Comparison of ENCODE assay signal across 1 fruit fly cellular context in the genomic region with DNA sequence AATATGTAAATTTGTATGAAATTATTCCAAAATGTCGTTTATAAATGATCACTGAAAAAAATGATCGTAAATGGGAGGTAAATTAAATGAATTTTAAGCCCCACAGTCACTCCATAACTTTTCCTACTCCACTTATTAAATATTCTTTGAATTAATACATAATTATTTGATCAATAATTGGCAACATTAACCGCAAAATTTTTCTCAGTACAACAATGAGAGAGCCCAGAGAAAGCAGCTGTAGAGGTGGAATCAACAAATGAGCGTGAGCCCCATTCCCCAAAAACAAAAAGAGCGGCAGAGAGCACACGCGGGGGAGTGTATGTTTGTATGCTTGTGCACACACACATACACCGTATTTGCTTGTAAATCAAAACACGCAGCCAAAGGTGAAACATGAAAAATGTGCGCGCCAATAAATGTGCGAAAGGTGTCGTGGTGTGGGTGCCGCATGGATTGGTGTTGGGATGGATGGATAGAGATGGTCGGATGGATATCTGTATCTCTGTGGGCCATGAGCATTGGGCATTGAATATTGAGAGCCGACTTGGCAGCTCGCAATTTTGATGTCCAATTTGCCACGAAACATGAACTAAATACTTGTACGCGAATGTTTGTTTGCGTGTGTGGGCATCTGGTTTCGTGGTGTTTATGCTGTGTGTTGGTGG.
A peak's percentile ranks its signal among the peaks of the same experiment; 100 is the strongest.
TF ChIP-seq lines count a peak whose summit lies in the region.

No protein-coding gene starts in this region.

TF ChIP-seq in whole organism, embryonic, 481 proteins besides CTCF, POLR2A, EP300 and RAD21 (continued from another document and continues in another):
- TF ChIP-seq CG12104 (GFP tag; optimal IDR thresholded peaks at IDR 0.05; lab: Kevin White, UChicago): peak; percentile 98
- peak; percentile 87 for TF ChIP-seq shn (GFP tag; optimal IDR thresholded peaks at IDR 0.05; lab: Kevin White, UChicago)
- TF ChIP-seq CG17912 (GFP tag; optimal IDR thresholded peaks at IDR 0.05; lab: Kevin White, UChicago): peak; percentile 93
- no peak for TF ChIP-seq CG9215 (GFP tag; IDR thresholded peaks at IDR 0.05; lab: Robert Waterston, UW)
- TF ChIP-seq chn (GFP tag; optimal IDR thresholded peaks at IDR 0.05; lab: Kevin White, UChicago): peak; percentile 96
- peak; percentile 98 for TF ChIP-seq CG12769 (tag; optimal IDR thresholded peaks at IDR 0.05; lab: Kevin White, UChicago)
- TF ChIP-seq Antp (GFP tag; optimal IDR thresholded peaks at IDR 0.05; lab: Kevin White, UChicago): peak; percentile 76
- TF ChIP-seq gce (GFP tag; IDR thresholded peaks at IDR 0.05; lab: Robert Waterston, UW): no peak
- TF ChIP-seq pan (optimal IDR thresholded peaks at IDR 0.05; lab: Kevin White, UChicago): no peak
- no peak for TF ChIP-seq pan (GFP tag; optimal IDR thresholded peaks at IDR 0.05 in 1 of 2, IDR thresholded peaks at IDR 0.05 in 1 of 2)
- TF ChIP-seq en (GFP tag; optimal IDR thresholded peaks at IDR 0.05; lab: Kevin White, UChicago): peak; percentile 87
- peak; percentile 2 for TF ChIP-seq Neu2 (GFP tag; optimal IDR thresholded peaks at IDR 0.05; lab: Kevin White, UChicago; ENCODE audit: borderline replicate concordance)
- peak; percentile 97 for TF ChIP-seq cato (GFP tag; optimal IDR thresholded peaks at IDR 0.05; lab: Kevin White, UChicago; ENCODE audit: borderline replicate concordance)
- peak; percentile 83 for TF ChIP-seq repo (GFP tag; optimal IDR thresholded peaks at IDR 0.05; lab: Kevin White, UChicago)
- peak; percentile 87 for TF ChIP-seq da (GFP tag; optimal IDR thresholded peaks at IDR 0.05; lab: Kevin White, UChicago)
- peak; percentile 46 for TF ChIP-seq stwl (tag; optimal IDR thresholded peaks at IDR 0.05; lab: Kevin White, UChicago)
- TF ChIP-seq Asciz (GFP tag; optimal IDR thresholded peaks at IDR 0.05; lab: Kevin White, UChicago): peak; percentile 99
- TF ChIP-seq E2f2 (GFP tag; IDR thresholded peaks at IDR 0.05; lab: Robert Waterston, UW): no peak
- peak; percentile 99 for TF ChIP-seq fd3F (GFP tag; optimal IDR thresholded peaks at IDR 0.05; lab: Kevin White, UChicago)
- TF ChIP-seq sima (GFP tag; optimal IDR thresholded peaks at IDR 0.05; lab: Kevin White, UChicago): peak; percentile 79
- TF ChIP-seq fd64A (GFP tag; optimal IDR thresholded peaks at IDR 0.05; lab: Kevin White, UChicago): peak; percentile 90
- no peak for TF ChIP-seq fru (optimal IDR thresholded peaks at IDR 0.05; lab: Kevin White, UChicago)
- no peak for TF ChIP-seq CG6175 (GFP tag; IDR thresholded peaks at IDR 0.05; lab: Robert Waterston, UW)
- peak; percentile 83 for TF ChIP-seq CG7745 (tag; optimal IDR thresholded peaks at IDR 0.05; lab: Kevin White, UChicago)
- TF ChIP-seq wek (GFP tag; optimal IDR thresholded peaks at IDR 0.05; lab: Kevin White, UChicago): peak; percentile 86
- peak; percentile 97 for TF ChIP-seq Bteb2 (GFP tag; optimal IDR thresholded peaks at IDR 0.05; lab: Kevin White, UChicago)
- TF ChIP-seq sd (tag; optimal IDR thresholded peaks at IDR 0.05; lab: Kevin White, UChicago): peak; percentile 97
- TF ChIP-seq jing (GFP tag; optimal IDR thresholded peaks at IDR 0.05; lab: Kevin White, UChicago): peak; percentile 98
- peak; percentile 90 for TF ChIP-seq CG18011 (GFP tag; optimal IDR thresholded peaks at IDR 0.05; lab: Kevin White, UChicago)
- peak; percentile 88 for TF ChIP-seq dm (GFP tag; optimal IDR thresholded peaks at IDR 0.05; lab: Kevin White, UChicago)
- peak; percentile 95 to 99 for TF ChIP-seq Hr51 (GFP tag; optimal IDR thresholded peaks at IDR 0.05; lab: Kevin White, UChicago)
- peak; percentile 99 for TF ChIP-seq sens (GFP tag; lab: Kevin White, UChicago)
- peak; percentile 98 for TF ChIP-seq Ssrp (tag; optimal IDR thresholded peaks at IDR 0.05; lab: Kevin White, UChicago)
- TF ChIP-seq Side (GFP tag; optimal IDR thresholded peaks at IDR 0.05; lab: Kevin White, UChicago): peak; percentile 93
- peak; percentile 99 for TF ChIP-seq gem (tag; optimal IDR thresholded peaks at IDR 0.05; lab: Kevin White, UChicago)
- peak; percentile 94 to 97 for TF ChIP-seq chif (GFP tag; optimal IDR thresholded peaks at IDR 0.05; lab: Kevin White, UChicago)
- TF ChIP-seq Doc2 (GFP tag; IDR thresholded peaks at IDR 0.05; lab: Robert Waterston, UW): no peak
- peak; percentile 97 for TF ChIP-seq org-1 (GFP tag; optimal IDR thresholded peaks at IDR 0.05; lab: Kevin White, UChicago)
- peak; percentile 90 for TF ChIP-seq Nf-YB (GFP tag; optimal IDR thresholded peaks at IDR 0.05; lab: Kevin White, UChicago)
- TF ChIP-seq HLHmδ (GFP tag; optimal IDR thresholded peaks at IDR 0.05; lab: Kevin White, UChicago): no peak
- no peak for TF ChIP-seq unc-4 (GFP tag; IDR thresholded peaks at IDR 0.05; lab: Robert Waterston, UW; ENCODE audit: partially characterized antibody)
- TF ChIP-seq slp2 (GFP tag; optimal IDR thresholded peaks at IDR 0.05; lab: Kevin White, UChicago): peak; percentile 92
- TF ChIP-seq CG3163 (GFP tag; optimal IDR thresholded peaks at IDR 0.05; lab: Kevin White, UChicago): peak; percentile 58
- peak; percentile 97 for TF ChIP-seq CG6272 (GFP tag; IDR thresholded peaks at IDR 0.05; lab: Robert Waterston, UW)
- peak; percentile 96 for TF ChIP-seq Hand (GFP tag; optimal IDR thresholded peaks at IDR 0.05; lab: Kevin White, UChicago)
- TF ChIP-seq Mad (GFP tag; optimal IDR thresholded peaks at IDR 0.05; lab: Kevin White, UChicago): peak; percentile 97
- TF ChIP-seq seq (GFP tag; IDR thresholded peaks at IDR 0.05; lab: Robert Waterston, UW): no peak
- peak; percentile 99 for TF ChIP-seq Hmr (GFP tag; optimal IDR thresholded peaks at IDR 0.05; lab: Kevin White, UChicago)
- no peak for TF ChIP-seq sr (GFP tag; IDR thresholded peaks at IDR 0.05; lab: Robert Waterston, UW)
- peak; percentile 88 for TF ChIP-seq CG2116 (GFP tag; optimal IDR thresholded peaks at IDR 0.05; lab: Kevin White, UChicago)
- TF ChIP-seq CG6689 (GFP tag; IDR thresholded peaks at IDR 0.05; lab: Robert Waterston, UW): no peak
- TF ChIP-seq phol (tag; optimal IDR thresholded peaks at IDR 0.05; lab: Kevin White, UChicago): peak; percentile 98
- TF ChIP-seq hbn (GFP tag; IDR thresholded peaks at IDR 0.05; lab: Robert Waterston, UW; ENCODE audit: partially characterized antibody): no peak
- TF ChIP-seq bigmax (GFP tag; optimal IDR thresholded peaks at IDR 0.05; lab: Kevin White, UChicago): peak; percentile 69
- peak; percentile 89 for TF ChIP-seq ERR (GFP tag; optimal IDR thresholded peaks at IDR 0.05; lab: Kevin White, UChicago)
- TF ChIP-seq mirr (GFP tag; optimal IDR thresholded peaks at IDR 0.05; lab: Kevin White, UChicago): peak; percentile 87
- TF ChIP-seq BEAF-32 (GFP tag; optimal IDR thresholded peaks at IDR 0.05; lab: Kevin White, UChicago): peak; percentile 20
- peak; percentile 98 for TF ChIP-seq Fer1 (GFP tag; optimal IDR thresholded peaks at IDR 0.05; lab: Kevin White, UChicago)
- TF ChIP-seq CG13123 (GFP tag; optimal IDR thresholded peaks at IDR 0.05; lab: Kevin White, UChicago): peak; percentile 97
- no peak for TF ChIP-seq CG32767 (GFP tag; IDR thresholded peaks at IDR 0.05; lab: Robert Waterston, UW)
- TF ChIP-seq CG6254 (GFP tag; optimal IDR thresholded peaks at IDR 0.05; lab: Kevin White, UChicago): peak; percentile 95
- no peak for TF ChIP-seq pfk (GFP tag; optimal IDR thresholded peaks at IDR 0.05; lab: Kevin White, UChicago)
- TF ChIP-seq CG18764 (GFP tag; optimal IDR thresholded peaks at IDR 0.05; lab: Kevin White, UChicago): peak; percentile 97
- TF ChIP-seq MTF-1 (GFP tag; optimal IDR thresholded peaks at IDR 0.05; lab: Kevin White, UChicago; ENCODE audit: borderline replicate concordance): peak; percentile 94
- peak; percentile 98 for TF ChIP-seq CrebB (tag; optimal IDR thresholded peaks at IDR 0.05; lab: Kevin White, UChicago)
- TF ChIP-seq Sin3A (optimal IDR thresholded peaks at IDR 0.05; lab: Kevin White, UChicago): no peak
- TF ChIP-seq CG16863 (GFP tag; optimal IDR thresholded peaks at IDR 0.05; lab: Kevin White, UChicago): peak; percentile 95
- peak; percentile 96 for TF ChIP-seq CG2202 (tag; optimal IDR thresholded peaks at IDR 0.05; lab: Kevin White, UChicago)
- TF ChIP-seq CG6654 (GFP tag; optimal IDR thresholded peaks at IDR 0.05; lab: Kevin White, UChicago): peak; percentile 90
- peak; percentile 98 for TF ChIP-seq nau (GFP tag; optimal IDR thresholded peaks at IDR 0.05; lab: Kevin White, UChicago)
- peak; percentile 99 for TF ChIP-seq CG7839 (tag; optimal IDR thresholded peaks at IDR 0.05; lab: Kevin White, UChicago)
- no peak for TF ChIP-seq CkIIα-i1 (GFP tag; IDR thresholded peaks at IDR 0.05; lab: Robert Waterston, UW)
- peak; percentile 98 for TF ChIP-seq Six4 (GFP tag; optimal IDR thresholded peaks at IDR 0.05; lab: Kevin White, UChicago)
- peak; percentile 94 for TF ChIP-seq kah (GFP tag; optimal IDR thresholded peaks at IDR 0.05; lab: Kevin White, UChicago)
- peak; percentile 98 for TF ChIP-seq CG12219 (GFP tag; optimal IDR thresholded peaks at IDR 0.05; lab: Kevin White, UChicago)
- TF ChIP-seq CG15514 (GFP tag; optimal IDR thresholded peaks at IDR 0.05; lab: Kevin White, UChicago): peak; percentile 93
- TF ChIP-seq CG30403 (GFP tag; optimal IDR thresholded peaks at IDR 0.05; lab: Kevin White, UChicago): peak; percentile 99
- TF ChIP-seq TFAM (GFP tag; optimal IDR thresholded peaks at IDR 0.05; lab: Kevin White, UChicago): peak; percentile 88
- peak; percentile 57 for TF ChIP-seq eyg (GFP tag; optimal IDR thresholded peaks at IDR 0.05; lab: Kevin White, UChicago)
- peak; percentile 94 for TF ChIP-seq Jarid2 (GFP tag; optimal IDR thresholded peaks at IDR 0.05; lab: Kevin White, UChicago)
- no peak for TF ChIP-seq Lim3 (GFP tag; IDR thresholded peaks at IDR 0.05; lab: Robert Waterston, UW)
- peak; percentile 90 for TF ChIP-seq Hmx (GFP tag; optimal IDR thresholded peaks at IDR 0.05; lab: Kevin White, UChicago)
- TF ChIP-seq hth (optimal IDR thresholded peaks at IDR 0.05; lab: Kevin White, UChicago): no peak
- peak; percentile 98 for TF ChIP-seq Max (GFP tag; optimal IDR thresholded peaks at IDR 0.05; lab: Kevin White, UChicago)
- peak; percentile 98 for TF ChIP-seq tin (GFP tag; optimal IDR thresholded peaks at IDR 0.05; lab: Kevin White, UChicago)
- no peak for TF ChIP-seq CG9932 (GFP tag; IDR thresholded peaks at IDR 0.05; lab: Robert Waterston, UW)
- peak; percentile 99 for TF ChIP-seq Oli (tag; optimal IDR thresholded peaks at IDR 0.05; lab: Kevin White, UChicago)
- TF ChIP-seq sim (GFP tag; IDR thresholded peaks at IDR 0.05; lab: Robert Waterston, UW): no peak
- TF ChIP-seq Deaf1 (tag; optimal IDR thresholded peaks at IDR 0.05; lab: Kevin White, UChicago): peak; percentile 90
- TF ChIP-seq CG10267 (tag; optimal IDR thresholded peaks at IDR 0.05; lab: Kevin White, UChicago): peak; percentile 96
- TF ChIP-seq NK7.1 (GFP tag; optimal IDR thresholded peaks at IDR 0.05; lab: Kevin White, UChicago): peak; percentile 60
- TF ChIP-seq CG3065 (GFP tag; optimal IDR thresholded peaks at IDR 0.05; lab: Kevin White, UChicago): peak; percentile 97
- peak; percentile 95 for TF ChIP-seq Pdp1 (GFP tag; optimal IDR thresholded peaks at IDR 0.05; lab: Kevin White, UChicago)
- TF ChIP-seq Fer3 (tag; optimal IDR thresholded peaks at IDR 0.05; lab: Kevin White, UChicago): peak; percentile 99
- TF ChIP-seq prd (optimal IDR thresholded peaks at IDR 0.05; lab: Kevin White, UChicago): no peak
- TF ChIP-seq prd (GFP tag; IDR thresholded peaks at IDR 0.05; lab: Robert Waterston, UW): no peak
- peak; percentile 98 for TF ChIP-seq grau (tag; optimal IDR thresholded peaks at IDR 0.05; lab: Kevin White, UChicago)
- TF ChIP-seq Xbp1 (GFP tag; optimal IDR thresholded peaks at IDR 0.05; lab: Kevin White, UChicago): peak; percentile 99
- TF ChIP-seq dmrt11E (tag; optimal IDR thresholded peaks at IDR 0.05; lab: Kevin White, UChicago): peak; percentile 97
- peak; percentile 94 for TF ChIP-seq CG13624 (GFP tag; optimal IDR thresholded peaks at IDR 0.05; lab: Kevin White, UChicago)
- TF ChIP-seq CG17361 (GFP tag; IDR thresholded peaks at IDR 0.05; lab: Robert Waterston, UW): no peak
- TF ChIP-seq fd96Cb (tag; optimal IDR thresholded peaks at IDR 0.05; lab: Kevin White, UChicago): peak; percentile 99
- no peak for TF ChIP-seq lov (optimal IDR thresholded peaks at IDR 0.05; lab: Kevin White, UChicago)
- no peak for TF ChIP-seq lov (GFP tag; IDR thresholded peaks at IDR 0.05; lab: Robert Waterston, UW)
- TF ChIP-seq ab (GFP tag; optimal IDR thresholded peaks at IDR 0.05; lab: Kevin White, UChicago): peak; percentile 74
- peak; percentile 89 for TF ChIP-seq CG8089 (GFP tag; optimal IDR thresholded peaks at IDR 0.05; lab: Kevin White, UChicago)
- TF ChIP-seq CG17612 (GFP tag; IDR thresholded peaks at IDR 0.05; lab: Robert Waterston, UW): no peak
- peak; percentile 98 for TF ChIP-seq salm (tag; optimal IDR thresholded peaks at IDR 0.05; lab: Kevin White, UChicago)
- TF ChIP-seq hb (GFP tag; IDR thresholded peaks at IDR 0.05; lab: Robert Waterston, UW; ENCODE audit: partially characterized antibody): no peak
- TF ChIP-seq D19B (GFP tag; optimal IDR thresholded peaks at IDR 0.05; lab: Kevin White, UChicago): peak; percentile 95
- peak; percentile 99 for TF ChIP-seq CG18262 (tag; optimal IDR thresholded peaks at IDR 0.05; lab: Kevin White, UChicago)
- peak; percentile 20 for TF ChIP-seq pzg (GFP tag; optimal IDR thresholded peaks at IDR 0.05; lab: Kevin White, UChicago)
- no peak for TF ChIP-seq Atf6 (GFP tag; IDR thresholded peaks at IDR 0.05; lab: Robert Waterston, UW)
- no peak for TF ChIP-seq zfh1 (GFP tag; IDR thresholded peaks at IDR 0.05; lab: Robert Waterston, UW)
- peak; percentile 92 for TF ChIP-seq Atf3 (GFP tag; optimal IDR thresholded peaks at IDR 0.05; lab: Kevin White, UChicago)
- TF ChIP-seq CG5180 (GFP tag; optimal IDR thresholded peaks at IDR 0.05; lab: Kevin White, UChicago): peak; percentile 91
- peak; percentile 65 for TF ChIP-seq CG4282 (GFP tag; optimal IDR thresholded peaks at IDR 0.05; lab: Kevin White, UChicago)
- TF ChIP-seq CG9817 (tag; optimal IDR thresholded peaks at IDR 0.05; lab: Kevin White, UChicago): peak; percentile 98
- TF ChIP-seq CG31365 (tag; optimal IDR thresholded peaks at IDR 0.05; lab: Kevin White, UChicago): peak; percentile 90
- peak; percentile 96 for TF ChIP-seq bab2 (GFP tag; optimal IDR thresholded peaks at IDR 0.05; lab: Kevin White, UChicago)
- TF ChIP-seq CG12659 (GFP tag; optimal IDR thresholded peaks at IDR 0.05; lab: Kevin White, UChicago): peak; percentile 99
- TF ChIP-seq NC2β (GFP tag; optimal IDR thresholded peaks at IDR 0.05; lab: Kevin White, UChicago): peak; percentile 95
- TF ChIP-seq CG6765 (GFP tag; optimal IDR thresholded peaks at IDR 0.05; lab: Kevin White, UChicago): peak; percentile 96
- peak; percentile 98 for TF ChIP-seq ATbp (GFP tag; optimal IDR thresholded peaks at IDR 0.05; lab: Kevin White, UChicago)
- TF ChIP-seq pita (GFP tag; optimal IDR thresholded peaks at IDR 0.05; lab: Kevin White, UChicago): no peak
